Worm (Caenorhabditis elegans) whole organism, young adult: ENCODE measurements around the gene nex-1.

Experiments
- B0261.1 ChIP-seq: sonication (generic microtip); optimal IDR thresholded peaks from 2 replicates; lab custom pipeline; 2016; ENCODE audit warnings: mild to moderate bottlenecking, missing genetic modification characterization, moderate library complexity, missing compliant biosample characterization
- D2030.7 ChIP-seq: fragments of 200-800 bp; sonication (Bioruptor generic); IDR thresholded peaks from 2 replicates; pipeline ENCODE4 v1.3.6; 2022; ENCODE audit warnings: missing genetic modification reagents, missing genetic modification characterization, missing compliant biosample characterization
- F22D6.2 ChIP-seq: sonication (generic microtip); optimal IDR thresholded peaks from 2 replicates; lab custom pipeline; 2016; ENCODE audit warnings: mild to moderate bottlenecking, missing genetic modification characterization, missing compliant biosample characterization
- F55B11.4 ChIP-seq: sonication (generic microtip); optimal IDR thresholded peaks from 2 replicates; lab custom pipeline; 2016; ENCODE audit warnings: missing compliant biosample characterization, missing genetic modification characterization, borderline replicate concordance; ENCODE audit not compliant: insufficient read depth
- K12H6.12 ChIP-seq: fragments of 200-800 bp; sonication (Bioruptor generic); optimal IDR thresholded peaks from 2 replicates; lab custom pipeline; 2018; ENCODE audit warnings: mild to moderate bottlenecking, missing genetic modification characterization, missing compliant biosample characterization
- T07F8.4 ChIP-seq: sonication (generic microtip); optimal IDR thresholded peaks from 2 replicates; lab custom pipeline; 2016; ENCODE audit warnings: mild to moderate bottlenecking, missing genetic modification characterization, moderate library complexity, missing compliant biosample characterization
- Y79H2A.3 ChIP-seq: fragments of 200-800 bp; sonication (Bioruptor generic); conservative IDR thresholded peaks from 2 replicates; pipeline ENCODE4 v1.3.6; 2022; ENCODE audit warnings: missing genetic modification reagents, missing genetic modification characterization, missing compliant biosample characterization
- Y95B8A.8 ChIP-seq: fragments of 200-800 bp; sonication (Bioruptor generic); IDR thresholded peaks from 2 replicates; pipeline ENCODE4 v1.3.6; 2022; ENCODE audit warnings: missing genetic modification reagents, missing genetic modification characterization, missing compliant biosample characterization
- ZK185.1 ChIP-seq: sonication (generic microtip); optimal IDR thresholded peaks from 2 replicates; lab custom pipeline; 2016; ENCODE audit warnings: mild to moderate bottlenecking, missing genetic modification characterization, missing compliant biosample characterization; ENCODE audit not compliant: poor library complexity, severe bottlenecking
- akir-1 ChIP-seq: fragments of 200-800 bp; sonication (Bioruptor generic); optimal IDR thresholded peaks from 2 replicates; lab custom pipeline; 2018; ENCODE audit warnings: mild to moderate bottlenecking, missing genetic modification characterization, moderate library complexity, missing compliant biosample characterization
- aptf-3 ChIP-seq: fragments of 200-800 bp; sonication (Bioruptor generic); IDR thresholded peaks from 2 replicates; pipeline ENCODE4 v1.3.6; 2022; ENCODE audit warnings: missing genetic modification characterization, missing compliant biosample characterization
- atf-7 ChIP-seq: sonication (generic microtip); optimal IDR thresholded peaks from 2 replicates; lab custom pipeline; 2017; ENCODE audit warnings: mild to moderate bottlenecking, missing genetic modification characterization, missing compliant biosample characterization
- attf-5 ChIP-seq: fragments of 200-800 bp; sonication (Bioruptor generic); optimal IDR thresholded peaks from 2 replicates; lab custom pipeline; 2018; ENCODE audit warnings: mild to moderate bottlenecking, missing genetic modification characterization, missing compliant biosample characterization
- attf-6 ChIP-seq: fragments of 200-800 bp; sonication (Bioruptor generic); IDR thresholded peaks from 2 replicates; pipeline ENCODE4 v1.3.6; 2022; ENCODE audit warnings: missing genetic modification reagents, missing genetic modification characterization, missing compliant biosample characterization
- bed-1 ChIP-seq: fragments of 200-800 bp; sonication (Bioruptor generic); IDR thresholded peaks from 2 replicates; pipeline ENCODE4 v1.3.6; 2022; ENCODE audit warnings: missing genetic modification reagents, missing genetic modification characterization, missing compliant biosample characterization
- bed-2 ChIP-seq: fragments of 200-800 bp; sonication (Bioruptor generic); IDR thresholded peaks from 2 replicates; pipeline ENCODE4 v1.3.6; 2022; ENCODE audit warnings: missing genetic modification reagents, missing genetic modification characterization, missing compliant biosample characterization
- cebp-1 ChIP-seq, 2 experiments: fragments of 200-800 bp in 1 of 2; sonication (Bioruptor generic) in 1 of 2; sonication (generic microtip) in 1 of 2; IDR thresholded peaks in 1 of 2; optimal IDR thresholded peaks in 1 of 2; 2 replicates each; pipeline versions ENCODE4 v1.3.6 to Lab custom; 2017 to 2022; ENCODE audit warnings: missing compliant biosample characterization in 2 of 2, missing genetic modification characterization in 2 of 2, mild to moderate bottlenecking in 1 of 2, missing genetic modification reagents in 1 of 2, moderate library complexity in 1 of 2
- dox-1 ChIP-seq: fragments of 200-800 bp; sonication (Bioruptor generic); IDR thresholded peaks from 2 replicates; pipeline ENCODE4 v1.3.6; 2022; ENCODE audit warnings: missing genetic modification reagents, missing genetic modification characterization, missing compliant biosample characterization
- dpff-1 ChIP-seq: sonication (generic microtip); optimal IDR thresholded peaks from 2 replicates; lab custom pipeline; 2017; ENCODE audit warnings: mild to moderate bottlenecking, missing genetic modification characterization, missing compliant biosample characterization
- dpl-1 ChIP-seq: fragments of 150-350 bp; optimal IDR thresholded peaks from 2 replicates; lab custom pipeline; 2014; ENCODE audit warnings: missing biosample characterization, missing genetic modification reagents, missing genetic modification characterization
- efl-1 ChIP-seq: fragments of 150-350 bp; optimal IDR thresholded peaks from 2 replicates; lab custom pipeline; 2014; ENCODE audit warnings: missing biosample characterization, missing genetic modification reagents, missing genetic modification characterization
- gei-17 ChIP-seq: fragments of 200-800 bp; sonication (Bioruptor generic); optimal IDR thresholded peaks from 2 replicates; lab custom pipeline; 2018; ENCODE audit warnings: mild to moderate bottlenecking, missing genetic modification characterization, missing compliant biosample characterization
- hlh-12 ChIP-seq: sonication (generic microtip); optimal IDR thresholded peaks from 2 replicates; lab custom pipeline; 2016; ENCODE audit warnings: missing genetic modification characterization, missing compliant biosample characterization
- hmg-1.2 ChIP-seq: fragments of 200-800 bp; sonication (Bioruptor generic); IDR thresholded peaks from 2 replicates; pipeline ENCODE4 v1.3.6; 2022; ENCODE audit warnings: missing genetic modification reagents, missing genetic modification characterization, missing compliant biosample characterization
- hsf-1 ChIP-seq: fragments of 200-800 bp; sonication (Bioruptor generic); IDR thresholded peaks from 2 replicates; pipeline ENCODE4 v1.3.6; 2022; ENCODE audit warnings: missing genetic modification reagents, missing genetic modification characterization, missing compliant biosample characterization
- lin-35 ChIP-seq, 3 experiments: fragments of 150-350 bp in 2 of 3; sonication (generic microtip) in 1 of 3; optimal IDR thresholded peaks; 2 replicates each; lab custom pipeline; 2014 to 2018; ENCODE audit warnings: missing biosample characterization in 3 of 3, missing genetic modification characterization in 3 of 3, missing genetic modification reagents in 3 of 3
- lir-1 ChIP-seq: fragments of 200-800 bp; sonication (Bioruptor generic); conservative IDR thresholded peaks from 2 replicates; pipeline ENCODE4 v1.3.6; 2022; ENCODE audit warnings: missing genetic modification reagents, missing genetic modification characterization, missing compliant biosample characterization
- madf-3 ChIP-seq: fragments of 200-800 bp; sonication (Bioruptor generic); IDR thresholded peaks from 2 replicates; pipeline ENCODE4 v1.3.6; 2022; ENCODE audit warnings: missing genetic modification reagents, missing genetic modification characterization, missing compliant biosample characterization
- madf-6 ChIP-seq: fragments of 200-800 bp; sonication (Bioruptor generic); IDR thresholded peaks from 2 replicates; pipeline ENCODE4 v1.3.6; 2022; ENCODE audit warnings: missing genetic modification reagents, missing genetic modification characterization, missing compliant biosample characterization
- madf-8 ChIP-seq: fragments of 200-800 bp; sonication (Bioruptor generic); conservative IDR thresholded peaks from 2 replicates; pipeline ENCODE4 v1.3.6; 2022; ENCODE audit warnings: missing genetic modification reagents, missing genetic modification characterization, missing compliant biosample characterization
- mcd-1 ChIP-seq: fragments of 200-800 bp; sonication (Bioruptor generic); IDR thresholded peaks from 2 replicates; pipeline ENCODE4 v1.3.6; 2022; ENCODE audit warnings: missing genetic modification reagents, missing genetic modification characterization, missing compliant biosample characterization
- mel-28 ChIP-seq: sonication (generic microtip); optimal IDR thresholded peaks from 2 replicates; lab custom pipeline; 2016; ENCODE audit warnings: borderline replicate concordance, mild to moderate bottlenecking, missing genetic modification characterization, missing compliant biosample characterization
- mxl-1 ChIP-seq: sonication (generic microtip); optimal IDR thresholded peaks from 2 replicates; lab custom pipeline; 2016; ENCODE audit warnings: missing genetic modification characterization, missing compliant biosample characterization
- nfyb-1 ChIP-seq: fragments of 200-800 bp; sonication (Bioruptor generic); IDR thresholded peaks from 2 replicates; pipeline ENCODE4 v1.3.6; 2022; ENCODE audit warnings: missing genetic modification reagents, missing genetic modification characterization, missing compliant biosample characterization
- nhr-179 ChIP-seq: sonication (generic microtip); optimal IDR thresholded peaks from 2 replicates; lab custom pipeline; 2016; ENCODE audit warnings: mild to moderate bottlenecking, missing genetic modification characterization, missing compliant biosample characterization
- pbrm-1 ChIP-seq: fragments of 200-800 bp; sonication (Bioruptor generic); IDR thresholded peaks from 2 replicates; pipeline ENCODE4 v1.3.6; 2022; ENCODE audit warnings: missing genetic modification reagents, missing genetic modification characterization, missing compliant biosample characterization
- rec-8 ChIP-seq, 2 experiments: sonication (generic microtip); optimal IDR thresholded peaks; 2 replicates each; lab custom pipeline; 2016; ENCODE audit warnings: mild to moderate bottlenecking in 2 of 2, missing genetic modification characterization in 2 of 2, missing genetic modification reagents in 2 of 2, missing genotype in 2 of 2, missing biosample characterization in 1 of 2, missing compliant biosample characterization in 1 of 2, moderate library complexity in 1 of 2
- snpc-1.3 ChIP-seq: sonication (generic microtip); optimal IDR thresholded peaks from 2 replicates; lab custom pipeline; 2017; ENCODE audit warnings: missing genetic modification characterization, mild to moderate bottlenecking, missing compliant biosample characterization, antibody characterized with exemption, moderate library complexity, missing genotype, missing genetic modification reagents; ENCODE audit not compliant: insufficient read depth
- snpc-4 ChIP-seq, 5 experiments: fragments of 150-350 bp in 1 of 5; sonication (generic microtip) in 4 of 5; optimal IDR thresholded peaks; 2 replicates each; lab custom pipeline; 2014 to 2018; ENCODE audit warnings: missing genetic modification characterization in 5 of 5, missing biosample characterization in 3 of 5, antibody characterized with exemption in 2 of 5, mild to moderate bottlenecking in 2 of 5, missing compliant biosample characterization in 2 of 5, missing genotype in 2 of 5, moderate library complexity in 2 of 5, missing genetic modification reagents in 1 of 5
- somi-1 ChIP-seq: fragments of 200-800 bp; sonication (Bioruptor generic); optimal IDR thresholded peaks from 2 replicates; lab custom pipeline; 2018; ENCODE audit warnings: mild to moderate bottlenecking, missing genetic modification characterization, missing compliant biosample characterization
- xnd-1 ChIP-seq: sonication (generic microtip); optimal IDR thresholded peaks from 2 replicates; lab custom pipeline; 2016; ENCODE audit warnings: missing genotype, missing genetic modification reagents, missing genetic modification characterization, missing compliant biosample characterization
- zim-3 ChIP-seq: sonication (generic microtip); optimal IDR thresholded peaks from 2 replicates; lab custom pipeline; 2017; ENCODE audit warnings: mild to moderate bottlenecking, missing genetic modification characterization, moderate library complexity, missing compliant biosample characterization
- ztf-18 ChIP-seq: sonication (generic microtip); optimal IDR thresholded peaks from 2 replicates; lab custom pipeline; 2016; ENCODE audit warnings: missing genotype, mild to moderate bottlenecking, missing genetic modification characterization, missing compliant biosample characterization
- ztf-25 ChIP-seq: fragments of 200-800 bp; sonication (Bioruptor generic); IDR thresholded peaks from 2 replicates; pipeline ENCODE4 v1.3.6; 2022; ENCODE audit warnings: missing genetic modification reagents, missing genetic modification characterization, missing compliant biosample characterization
- ztf-28 ChIP-seq: fragments of 200-800 bp; sonication (Bioruptor generic); IDR thresholded peaks from 2 replicates; pipeline ENCODE4 v1.3.6; 2022; ENCODE audit warnings: missing genetic modification reagents, missing genetic modification characterization, missing compliant biosample characterization

nex-1 gene

ce11 chrIII:5201267-5201666 lies 24.2 kb upstream of the nex-1 start (continued):
- TF ChIP-seq cebp-1 (GFP tag; IDR thresholded peaks at IDR 0.05; lab: Robert Waterston, UW) (no peak), cebp-1 (tag; optimal IDR thresholded peaks at IDR 0.05; lab: Kevin White, UChicago) (peak; percentile 37), ztf-28 (GFP tag; lab: Robert Waterston, UW) (no peak)

- no peak for TF ChIP-seq attf-6
- TF ChIP-seq pbrm-1 = no peak
- no peak for TF ChIP-seq zim-3 (tag; lab: Kevin White, UChicago)
- no peak for TF ChIP-seq snpc-1.3
- no peak for TF ChIP-seq ztf-25 (GFP tag; lab: Robert Waterston, UW)
- TF ChIP-seq Y95B8A.8 (GFP tag; lab: Robert Waterston, UW) = no peak
- no peak for TF ChIP-seq ztf-18 (tag; lab: Kevin White, UChicago)
- TF ChIP-seq F22D6.2 = no peak
- no peak for TF ChIP-seq dpff-1 (tag; lab: Kevin White, UChicago)
- no peak for TF ChIP-seq mxl-1 (tag; lab: Kevin White, UChicago)
- TF ChIP-seq ZK185.1 (tag; lab: Kevin White, UChicago) = peak; percentile 42
- TF ChIP-seq rec-8 (tag; optimal IDR thresholded peaks at IDR 0.05; lab: Kevin White, UChicago) = no peak
- TF ChIP-seq attf-5 (GFP tag; lab: Kevin White, UChicago) = peak; percentile 49
- TF ChIP-seq mel-28 (tag; lab: Kevin White, UChicago) = no peak
- TF ChIP-seq snpc-4 (GFP tag; optimal IDR thresholded peaks at IDR 0.05; lab: Kevin White, UChicago) = no peak
- peak in 2 of 4 experiments; percentile 18 to 20 for TF ChIP-seq snpc-4 (tag; optimal IDR thresholded peaks at IDR 0.05; lab: Kevin White, UChicago)
- no peak for TF ChIP-seq mcd-1 (GFP tag; lab: Robert Waterston, UW)
- TF ChIP-seq aptf-3 = no peak
- TF ChIP-seq akir-1 (GFP tag; lab: Kevin White, UChicago) = no peak
- no peak for TF ChIP-seq madf-6 (GFP tag; lab: Robert Waterston, UW)
- TF ChIP-seq efl-1 = no peak
- TF ChIP-seq lir-1 (GFP tag; lab: Robert Waterston, UW) = no peak
- TF ChIP-seq lin-35 (GFP tag; optimal IDR thresholded peaks at IDR 0.05; lab: Kevin White, UChicago) = peak in 1 of 3 experiments; percentile 7
- no peak for TF ChIP-seq atf-7
- TF ChIP-seq B0261.1 (tag; lab: Kevin White, UChicago) = no peak
- no peak for TF ChIP-seq madf-3 (GFP tag; lab: Robert Waterston, UW)
- no peak for TF ChIP-seq madf-8 (GFP tag; lab: Robert Waterston, UW)
- no peak for TF ChIP-seq somi-1
- TF ChIP-seq nhr-179 = no peak
- TF ChIP-seq cebp-1 (GFP tag; IDR thresholded peaks at IDR 0.05; lab: Robert Waterston, UW) = no peak
- peak; percentile 43 for TF ChIP-seq cebp-1 (tag; optimal IDR thresholded peaks at IDR 0.05; lab: Kevin White, UChicago)
- TF ChIP-seq hsf-1 (GFP tag; lab: Robert Waterston, UW) = no peak
- TF ChIP-seq D2030.7 (GFP tag; lab: Robert Waterston, UW) = no peak
- TF ChIP-seq gei-17 = no peak
- peak; percentile 47; the same call in 1 of the 2 replicates for TF ChIP-seq hmg-1.2
- no peak for TF ChIP-seq bed-2 (GFP tag; lab: Robert Waterston, UW)
- no peak for TF ChIP-seq xnd-1
- no peak for TF ChIP-seq hlh-12 (tag; lab: Kevin White, UChicago)
- no peak for TF ChIP-seq Y79H2A.3 (GFP tag; lab: Robert Waterston, UW)
- TF ChIP-seq bed-1 (GFP tag; lab: Robert Waterston, UW) = no peak
- 0 out of 2 replicates have a peak, but pooled peaks have one; percentile 44 for TF ChIP-seq dox-1 (GFP tag; lab: Robert Waterston, UW)
- no peak for TF ChIP-seq dpl-1
- no peak for TF ChIP-seq nfyb-1 (GFP tag; lab: Robert Waterston, UW)
- TF ChIP-seq K12H6.12 (tag; lab: Kevin White, UChicago) = no peak
- TF ChIP-seq F55B11.4 (tag; lab: Kevin White, UChicago) = no peak
- TF ChIP-seq T07F8.4 (tag; lab: Kevin White, UChicago) = no peak
These were observed 22.8 kb upstream of the nex-1 start for ce11 chrIII:5202641-5203040.
